Worm (Caenorhabditis elegans) whole organism, L2 larva: ENCODE measurements around the gene daf-10.
A peak's percentile ranks its signal among the peaks of the same experiment; 100 is the strongest.

Source experiments
- aly-2 ChIP-seq: fragments of 150-350 bp; optimal IDR thresholded peaks from 2 replicates; lab custom pipeline; 2014; ENCODE audit warnings: missing biosample characterization, missing genetic modification characterization
- ama-1 ChIP-seq: fragments of 150-350 bp; optimal IDR thresholded peaks from 2 replicates; lab custom pipeline; 2018; ENCODE audit warnings: inconsistent platforms
- ceh-82 ChIP-seq: fragments of 150-350 bp; optimal IDR thresholded peaks from 2 replicates; lab custom pipeline; 2014; ENCODE audit warnings: missing biosample characterization, missing genetic modification characterization
- lin-13 ChIP-seq: fragments of 150-350 bp; optimal IDR thresholded peaks from 2 replicates; lab custom pipeline; 2014; ENCODE audit warnings: missing biosample characterization, missing genetic modification reagents, missing genetic modification characterization
- lsy-2 ChIP-seq, 2 experiments: fragments of 150-350 bp in 1 of 2; sonication (generic microtip) in 1 of 2; optimal IDR thresholded peaks; 2 replicates each; lab custom pipeline; 2014 to 2017; ENCODE audit warnings: missing biosample characterization in 2 of 2, missing genetic modification characterization in 2 of 2
- nhr-10 ChIP-seq: sonication (generic microtip); optimal IDR thresholded peaks from 2 replicates; lab custom pipeline; 2017; ENCODE audit warnings: missing biosample characterization, missing genetic modification characterization
- unc-62 ChIP-seq: fragments of 150-350 bp; optimal IDR thresholded peaks from 2 replicates; lab custom pipeline; 2014; ENCODE audit warnings: missing biosample characterization, missing genetic modification reagents, missing genetic modification characterization
- ztf-1 ChIP-seq: fragments of 200-800 bp; sonication (Bioruptor generic); conservative IDR thresholded peaks from 2 replicates; pipeline ENCODE4 v1.3.6; 2022; ENCODE audit warnings: missing genetic modification characterization, missing compliant biosample characterization
- ztf-11 ChIP-seq: sonication (generic microtip); optimal IDR thresholded peaks from 2 replicates; lab custom pipeline; 2017; ENCODE audit warnings: missing biosample characterization, missing genetic modification characterization

DNA sequence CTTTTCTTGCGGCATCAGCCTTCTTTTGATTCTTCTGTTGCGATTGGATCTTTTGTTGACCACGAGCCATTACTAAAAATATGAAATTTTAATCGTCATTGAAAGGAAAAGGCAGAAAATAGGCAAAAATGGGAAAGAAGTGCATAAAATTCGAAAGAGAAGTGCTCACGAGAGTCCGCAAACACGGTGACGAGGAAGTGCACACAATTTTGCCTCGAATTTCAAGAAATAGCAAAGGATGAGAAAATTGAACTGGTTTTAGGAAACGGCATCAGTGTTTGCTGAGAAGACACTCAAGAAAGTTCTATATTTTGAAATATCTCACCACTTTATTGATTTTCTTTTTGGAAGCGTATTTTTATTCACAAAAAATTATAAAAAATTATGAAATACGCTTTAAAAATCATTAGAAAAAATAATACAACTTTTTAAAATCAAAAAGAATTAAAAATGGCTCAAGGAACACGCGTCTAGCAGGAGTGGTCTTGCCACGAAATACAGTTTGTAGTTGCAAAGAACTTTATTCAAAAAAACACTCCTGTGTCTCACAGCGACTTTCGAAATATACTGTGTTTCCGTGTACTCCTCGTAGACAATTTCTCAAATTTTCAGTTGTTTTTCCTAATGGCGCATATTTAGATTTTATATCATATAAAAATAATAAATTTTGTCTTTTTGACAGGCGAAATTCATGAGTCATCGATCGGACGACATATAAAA, 49.7 kb downstream of the daf-10 start, which contains the start of the genes znf-706 and cpna-3:
- TF ChIP-seq ama-1 (lab: Kevin White, UChicago) (no peak), ztf-1 (GFP tag; lab: Robert Waterston, UW) (no peak), ztf-11 (tag; lab: Kevin White, UChicago) (no peak), unc-62 (GFP tag; lab: Kevin White, UChicago) (no peak), ceh-82 (tag; lab: Kevin White, UChicago) (no peak), nhr-10 (tag; lab: Kevin White, UChicago) (no peak), aly-2 (no peak), lin-13 (GFP tag; lab: Kevin White, UChicago) (no peak), lsy-2 (tag; optimal IDR thresholded peaks at IDR 0.05; lab: Kevin White, UChicago) (peak in 1 of 2 experiments; percentile 51)
